Fruit fly (Drosophila melanogaster) whole organism, prepupa: ENCODE results near the gene Trf4-2.

Source experiments
- Blimp-1 ChIP-seq: fragments of 200-800 bp; sonication (Bioruptor generic); optimal IDR thresholded peaks from 3 replicates; lab custom pipeline; 2017; ENCODE audit warnings: missing biosample characterization, missing genetic modification characterization, mild to moderate bottlenecking, moderate library complexity, missing genetic modification reagents
- CG4318 ChIP-seq: fragments of 200-800 bp; sonication (Bioruptor generic); optimal IDR thresholded peaks from 3 replicates; lab custom pipeline; 2017; ENCODE audit warnings: missing biosample characterization, mild to moderate bottlenecking, missing genetic modification characterization
- Ets21C ChIP-seq: fragments of 200-800 bp; sonication (Bioruptor generic); optimal IDR thresholded peaks from 3 replicates; lab custom pipeline; 2016; ENCODE audit warnings: missing biosample characterization, missing genetic modification characterization
- Gug ChIP-seq: fragments of 200-800 bp; sonication (Bioruptor generic); IDR thresholded peaks from 2 replicates; pipeline ENCODE4 v1.3.6; 2022; ENCODE audit warnings: missing biosample characterization, missing genetic modification characterization
- Smox ChIP-seq: fragments of 200-800 bp; sonication (Bioruptor generic); optimal IDR thresholded peaks from 3 replicates; lab custom pipeline; 2016; ENCODE audit warnings: missing biosample characterization, missing genetic modification characterization
- eg ChIP-seq: fragments of 200-800 bp; sonication (Bioruptor generic); IDR thresholded peaks from 3 replicates; pipeline ENCODE4 v1.3.6; 2022; ENCODE audit warnings: missing biosample characterization, missing genetic modification characterization
- esn ChIP-seq: fragments of 200-800 bp; sonication (Bioruptor generic); optimal IDR thresholded peaks from 2 replicates; lab custom pipeline; 2016; ENCODE audit warnings: missing biosample characterization, mild to moderate bottlenecking, missing genetic modification characterization, moderate library complexity
- net ChIP-seq: fragments of 200-800 bp; sonication (Bioruptor generic); optimal IDR thresholded peaks from 3 replicates; lab custom pipeline; 2016; ENCODE audit warnings: missing biosample characterization, missing genetic modification characterization
- pdm3 ChIP-seq: fragments of 200-800 bp; sonication (Bioruptor generic); optimal IDR thresholded peaks from 3 replicates; lab custom pipeline; 2016; ENCODE audit warnings: missing biosample characterization, missing genetic modification characterization

DNA sequence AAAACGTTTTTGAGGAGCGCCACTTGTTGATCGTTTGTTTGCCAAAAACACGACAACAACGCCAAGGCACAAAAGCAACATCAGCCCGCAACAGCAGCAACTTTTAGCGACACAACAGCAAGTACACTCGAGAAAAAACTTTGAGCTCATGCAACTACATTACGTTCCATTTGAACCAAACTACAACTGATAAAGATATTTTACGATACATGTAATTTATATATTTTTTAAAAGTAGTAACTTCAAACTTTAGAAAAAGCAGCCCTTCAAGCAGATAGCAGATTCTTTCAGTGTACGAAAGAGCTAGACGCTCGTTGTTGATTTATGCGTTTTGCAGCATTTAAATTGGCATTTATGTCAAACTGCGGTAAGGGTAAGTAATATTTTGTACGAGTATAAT lies 14.9 kb upstream of the Trf4-2 start:
- no peak for TF ChIP-seq Smox
- peak; percentile 92 for TF ChIP-seq eg (GFP tag; lab: Robert Waterston, UW)
- peak; percentile 69 for TF ChIP-seq net (GFP tag; lab: Kevin White, UChicago)
- TF ChIP-seq pdm3 (GFP tag; lab: Kevin White, UChicago) = peak; percentile 52
- peak; percentile 59 for TF ChIP-seq CG4318
- no peak for TF ChIP-seq Blimp-1
- peak; percentile 53; the same call in 1 of the 2 replicates for TF ChIP-seq Gug (GFP tag; lab: Robert Waterston, UW)
- no peak for TF ChIP-seq Ets21C (GFP tag; lab: Kevin White, UChicago)
- TF ChIP-seq esn = no peak
